Fruit fly (Drosophila melanogaster) whole organism, prepupa: Measurements from ENCODE around the gene CG7179.

Source experiments
- CG16779 ChIP-seq: fragments of 200-800 bp; sonication (Bioruptor generic); optimal IDR thresholded peaks from 3 replicates; lab custom pipeline; 2017; ENCODE audit warnings: missing biosample characterization, mild to moderate bottlenecking, missing genetic modification characterization
- Hr38 ChIP-seq: sonication (Bioruptor generic); optimal IDR thresholded peaks from 2 replicates; lab custom pipeline; 2016; ENCODE audit warnings: missing biosample characterization, missing genetic modification characterization
- OdsH ChIP-seq: fragments of 200-800 bp; sonication (Bioruptor generic); optimal IDR thresholded peaks from 3 replicates; lab custom pipeline; 2016; ENCODE audit warnings: missing biosample characterization, missing genetic modification characterization
- topi ChIP-seq: fragments of 200-800 bp; sonication (Bioruptor generic); optimal IDR thresholded peaks from 3 replicates; lab custom pipeline; 2016; ENCODE audit warnings: missing biosample characterization, missing genetic modification characterization

DNA sequence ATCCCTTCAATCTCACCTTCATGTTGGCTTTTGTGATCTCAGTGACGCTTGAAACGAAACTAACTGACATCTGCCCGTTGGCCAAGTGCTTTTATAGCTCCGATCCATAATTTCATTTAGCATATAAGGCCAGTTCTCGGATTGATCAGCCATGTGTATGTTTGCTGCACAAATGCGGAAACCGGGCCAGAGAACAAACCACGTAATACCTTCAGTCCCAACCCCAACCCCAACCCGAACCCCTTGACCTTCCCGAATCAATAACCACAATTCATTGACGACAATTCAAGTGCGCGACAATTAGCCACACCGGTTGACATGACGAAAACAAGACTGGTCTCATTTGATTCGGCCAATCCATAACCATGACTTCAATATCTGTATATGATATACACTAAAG is 24.7 kb downstream of the CG7179 start, which contains the start of gene CG7203:
- no peak for TF ChIP-seq topi (GFP tag; lab: Kevin White, UChicago)
- TF ChIP-seq Hr38 (GFP tag; lab: Kevin White, UChicago), result no peak
- no peak for TF ChIP-seq OdsH
- TF ChIP-seq CG16779, result no peak
